Worm (Caenorhabditis elegans): ENCODE measurements around the gene K10G6.9.
A peak's percentile ranks its signal among the peaks of the same experiment; 100 is the strongest.

Gene K10G6.9

ce11 chrII:3958673-3959299, 13.3 kb upstream of the K10G6.9 start (continued):
- no peak for TF ChIP-seq sptf-1 (tag; optimal IDR thresholded peaks at IDR 0.05)
- TF ChIP-seq isw-1 (GFP tag; IDR thresholded peaks at IDR 0.05): peak; percentile 33; the same call in 1 of the 2 replicates
- peak; percentile 54 for TF ChIP-seq ztf-4 (tag; optimal IDR thresholded peaks at IDR 0.05)
- peak; percentile 17 for TF ChIP-seq fos-1 (tag; optimal IDR thresholded peaks at IDR 0.05)
- TF ChIP-seq tbx-2 (tag; optimal IDR thresholded peaks at IDR 0.05): peak; percentile 82
- peak; percentile 81 for TF ChIP-seq nhr-77 (tag; optimal IDR thresholded peaks at IDR 0.05)
- no peak for TF ChIP-seq C34B4.2 (tag; optimal IDR thresholded peaks at IDR 0.05)
- TF ChIP-seq pqm-1 (tag; optimal IDR thresholded peaks at IDR 0.05): no peak
- TF ChIP-seq F16B12.6 (tag; optimal IDR thresholded peaks at IDR 0.05): peak; percentile 22
- TF ChIP-seq Y116A8C.19 (tag; optimal IDR thresholded peaks at IDR 0.05; ENCODE audit: borderline replicate concordance): no peak
- peak; percentile 89 for TF ChIP-seq nhr-71 (tag; optimal IDR thresholded peaks at IDR 0.05)
- peak; percentile 69 for TF ChIP-seq nhr-85 (tag)
- 0 out of 2 replicates have a peak, but pooled peaks have one; percentile 29 for TF ChIP-seq grh-1 (GFP tag; IDR thresholded peaks at IDR 0.05)
- TF ChIP-seq ceh-82 (tag; optimal IDR thresholded peaks at IDR 0.05): peak; percentile 46 to 67 (median 48)
- no peak for TF ChIP-seq ztf-11 (tag; optimal IDR thresholded peaks at IDR 0.05)
- TF ChIP-seq mab-9 (GFP tag; IDR thresholded peaks at IDR 0.05): no peak
- peak; percentile 26 for TF ChIP-seq unc-86 (tag; optimal IDR thresholded peaks at IDR 0.05)
- TF ChIP-seq ceh-8 (GFP tag; optimal IDR thresholded peaks at IDR 0.05): peak; percentile 28
- peak; percentile 83 for TF ChIP-seq nhr-20 (tag; optimal IDR thresholded peaks at IDR 0.05)
- peak; percentile 62 for TF ChIP-seq mep-1 (tag; optimal IDR thresholded peaks at IDR 0.05)
- TF ChIP-seq elt-2 (tag; optimal IDR thresholded peaks at IDR 0.05): peak; percentile 84
- peak; percentile 79 for TF ChIP-seq fkh-8 (tag; optimal IDR thresholded peaks at IDR 0.05)
- peak; percentile 78 for TF ChIP-seq hlh-4 (tag; optimal IDR thresholded peaks at IDR 0.05)
- no peak for TF ChIP-seq alr-1 (tag; optimal IDR thresholded peaks at IDR 0.05; ENCODE audit: borderline replicate concordance)
- peak; percentile 56 to 63 for TF ChIP-seq efl-1 (optimal IDR thresholded peaks at IDR 0.05)
- TF ChIP-seq efl-1 (GFP tag; optimal IDR thresholded peaks at IDR 0.05 in 1 of 2): peak; percentile 1 to 92
- no peak for TF ChIP-seq vab-15 (tag; optimal IDR thresholded peaks at IDR 0.05)
- no peak for TF ChIP-seq ces-1 (GFP tag; optimal IDR thresholded peaks at IDR 0.05)
- peak; percentile 57 for TF ChIP-seq rnt-1 (tag; optimal IDR thresholded peaks at IDR 0.05)
- no peak for TF ChIP-seq egl-27 (tag; optimal IDR thresholded peaks at IDR 0.05)
- no peak for TF ChIP-seq hpl-2 (GFP tag; optimal IDR thresholded peaks at IDR 0.05)
- no peak for TF ChIP-seq C04F5.9 (tag; optimal IDR thresholded peaks at IDR 0.05)
- no peak for TF ChIP-seq aha-1 (tag; optimal IDR thresholded peaks at IDR 0.05)
- TF ChIP-seq sup-37 (GFP tag; optimal IDR thresholded peaks at IDR 0.05): peak; percentile 60
- no peak for TF ChIP-seq ceh-63 (GFP tag; optimal IDR thresholded peaks at IDR 0.05)
- TF ChIP-seq ceh-90 (tag; optimal IDR thresholded peaks at IDR 0.05): no peak
- TF ChIP-seq lin-15B (tag; optimal IDR thresholded peaks at IDR 0.05): no peak
- peak; percentile 68 to 87 for TF ChIP-seq mdl-1 (tag; optimal IDR thresholded peaks at IDR 0.05)
- no peak for TF ChIP-seq lin-39 (tag; optimal IDR thresholded peaks at IDR 0.05)
- no peak for TF ChIP-seq fkh-10 (GFP tag; optimal IDR thresholded peaks at IDR 0.05)
- TF ChIP-seq jun-1 (tag; optimal IDR thresholded peaks at IDR 0.05): peak; percentile 73
- peak; percentile 65 for TF ChIP-seq dsc-1 (tag; optimal IDR thresholded peaks at IDR 0.05)
- no peak for TF ChIP-seq unc-30 (tag; optimal IDR thresholded peaks at IDR 0.05)
- TF ChIP-seq nhr-12 (tag; optimal IDR thresholded peaks at IDR 0.05): no peak
- no peak for TF ChIP-seq nhr-237 (tag; optimal IDR thresholded peaks at IDR 0.05)
- TF ChIP-seq lin-35 (GFP tag; optimal IDR thresholded peaks at IDR 0.05): peak; percentile 49 to 59
- TF ChIP-seq lin-14 (GFP tag; optimal IDR thresholded peaks at IDR 0.05): peak; percentile 97
- peak; percentile 77 for TF ChIP-seq nhr-47 (tag; optimal IDR thresholded peaks at IDR 0.05)
- TF ChIP-seq C16A3.4 (tag; optimal IDR thresholded peaks at IDR 0.05): peak; percentile 60
- no peak for TF ChIP-seq sox-4 (tag; optimal IDR thresholded peaks at IDR 0.05)
- TF ChIP-seq lin-13 (GFP tag; optimal IDR thresholded peaks at IDR 0.05): peak; percentile 56
- peak; percentile 62 to 75 for TF ChIP-seq lsy-2 (tag; optimal IDR thresholded peaks at IDR 0.05)
- no peak for TF ChIP-seq ama-1 (optimal IDR thresholded peaks at IDR 0.05)

All from whole organism, L1 larva.